Fruit fly (Drosophila melanogaster) whole organism, prepupa: ENCODE data around the gene Act87E.

ENCODE experiments used
- CG11762 ChIP-seq: fragments of 200-800 bp; sonication (Bioruptor generic); optimal IDR thresholded peaks from 3 replicates; lab custom pipeline; 2016; ENCODE audit warnings: missing biosample characterization, missing genetic modification characterization; ENCODE audit not compliant: insufficient read depth
- CG6854 ChIP-seq: fragments of 200-800 bp; sonication (Bioruptor generic); optimal IDR thresholded peaks from 2 replicates; lab custom pipeline; 2017; ENCODE audit warnings: missing biosample characterization, mild to moderate bottlenecking, missing genetic modification characterization
- Eip93F ChIP-seq: fragments of 200-800 bp; sonication (Bioruptor generic); optimal IDR thresholded peaks from 2 replicates; lab custom pipeline; 2016; ENCODE audit warnings: missing biosample characterization, mild to moderate bottlenecking, missing genetic modification characterization
- Gug ChIP-seq: fragments of 200-800 bp; sonication (Bioruptor generic); IDR thresholded peaks from 2 replicates; pipeline ENCODE4 v1.3.6; 2022; ENCODE audit warnings: missing biosample characterization, missing genetic modification characterization
- Met ChIP-seq: fragments of 200-800 bp; sonication (Bioruptor generic); optimal IDR thresholded peaks from 3 replicates; lab custom pipeline; 2016; ENCODE audit warnings: missing biosample characterization, missing genetic modification characterization
- Sox102F ChIP-seq: fragments of 200-800 bp; sonication (Bioruptor generic); optimal IDR thresholded peaks from 2 replicates; lab custom pipeline; 2016; ENCODE audit warnings: missing biosample characterization, mild to moderate bottlenecking, missing genetic modification characterization
- Sox14 ChIP-seq: fragments of 200-800 bp; sonication (Bioruptor generic); optimal IDR thresholded peaks from 3 replicates; lab custom pipeline; 2016; ENCODE audit warnings: missing biosample characterization, missing genetic modification characterization
- acj6 ChIP-seq: fragments of 200-800 bp; sonication (Bioruptor generic); optimal IDR thresholded peaks from 3 replicates; lab custom pipeline; 2016; ENCODE audit warnings: missing biosample characterization, missing genetic modification characterization
- dac ChIP-seq: fragments of 200-800 bp; sonication (Bioruptor generic); optimal IDR thresholded peaks from 2 replicates; lab custom pipeline; 2017; ENCODE audit warnings: missing biosample characterization, mild to moderate bottlenecking, missing genetic modification characterization
- net ChIP-seq: fragments of 200-800 bp; sonication (Bioruptor generic); optimal IDR thresholded peaks from 3 replicates; lab custom pipeline; 2016; ENCODE audit warnings: missing biosample characterization, missing genetic modification characterization
- spab ChIP-seq: fragments of 200-800 bp; sonication (Bioruptor generic); optimal IDR thresholded peaks from 2 replicates; lab custom pipeline; 2017; ENCODE audit warnings: missing biosample characterization, mild to moderate bottlenecking, missing genetic modification characterization, missing genetic modification reagents
- vri ChIP-seq: fragments of 200-800 bp; sonication (Bioruptor generic); optimal IDR thresholded peaks from 3 replicates; lab custom pipeline; 2016; ENCODE audit warnings: missing biosample characterization, mild to moderate bottlenecking, missing genetic modification characterization

dm6 chr3R:13422178-13422577, 3.6 kb upstream of the Act87E start:
- TF ChIP-seq dac = no peak
- TF ChIP-seq vri (GFP tag; lab: Kevin White, UChicago) = no peak
- no peak for TF ChIP-seq Met (GFP tag; lab: Kevin White, UChicago)
- no peak for TF ChIP-seq CG11762 (GFP tag; lab: Kevin White, UChicago)
- TF ChIP-seq Gug (GFP tag; lab: Robert Waterston, UW) = no peak
- no peak for TF ChIP-seq Sox14 (GFP tag; lab: Kevin White, UChicago)
- no peak for TF ChIP-seq Sox102F (GFP tag; lab: Kevin White, UChicago)
- no peak for TF ChIP-seq acj6 (GFP tag; lab: Kevin White, UChicago)
- no peak for TF ChIP-seq net (GFP tag; lab: Kevin White, UChicago)
- TF ChIP-seq CG6854 = no peak
- no peak for TF ChIP-seq Eip93F (GFP tag; lab: Kevin White, UChicago)
- no peak for TF ChIP-seq spab
